Worm (Caenorhabditis elegans) whole organism, late embryonic: ENCODE results near the gene clc-7.

Source experiments
- ama-1 ChIP-seq: fragments of 150-350 bp; optimal IDR thresholded peaks from 2 replicates; lab custom pipeline; 2014
- ceh-18 ChIP-seq: sonication (generic microtip); optimal IDR thresholded peaks from 2 replicates; lab custom pipeline; 2016; ENCODE audit warnings: missing genetic modification characterization, missing compliant biosample characterization
- ceh-19 ChIP-seq: fragments of 200-800 bp; sonication (Bioruptor generic); optimal IDR thresholded peaks from 2 replicates; lab custom pipeline; 2018; ENCODE audit warnings: mild to moderate bottlenecking, missing genetic modification characterization, missing compliant biosample characterization
- ets-4 ChIP-seq: sonication (generic microtip); optimal IDR thresholded peaks from 2 replicates; lab custom pipeline; 2016; ENCODE audit warnings: missing genetic modification characterization, missing compliant biosample characterization
- fkh-6 ChIP-seq: sonication (generic microtip); optimal IDR thresholded peaks from 2 replicates; lab custom pipeline; 2016; ENCODE audit warnings: missing genetic modification characterization, missing compliant biosample characterization
- nhr-11 ChIP-seq: fragments of 150-350 bp; optimal IDR thresholded peaks from 2 replicates; lab custom pipeline; 2014; ENCODE audit warnings: missing biosample characterization, missing genetic modification characterization
- pha-4 ChIP-seq: fragments of 150-350 bp; optimal IDR thresholded peaks from 2 replicates; lab custom pipeline; 2018; ENCODE audit warnings: missing biosample characterization, missing genetic modification reagents, missing genetic modification characterization
- sox-2 ChIP-seq: fragments of 200-800 bp; sonication (Bioruptor generic); IDR thresholded peaks from 2 replicates; pipeline ENCODE4 v1.3.6; 2022; ENCODE audit warnings: missing genetic modification reagents, missing genetic modification characterization, missing compliant biosample characterization
- sox-4 ChIP-seq: sonication (generic microtip); optimal IDR thresholded peaks from 2 replicates; lab custom pipeline; 2017; ENCODE audit warnings: mild to moderate bottlenecking, missing genetic modification characterization, inconsistent platforms, missing compliant biosample characterization
- tbx-2 ChIP-seq: sonication (generic microtip); optimal IDR thresholded peaks from 2 replicates; lab custom pipeline; 2016; ENCODE audit warnings: missing genetic modification characterization, missing compliant biosample characterization

DNA sequence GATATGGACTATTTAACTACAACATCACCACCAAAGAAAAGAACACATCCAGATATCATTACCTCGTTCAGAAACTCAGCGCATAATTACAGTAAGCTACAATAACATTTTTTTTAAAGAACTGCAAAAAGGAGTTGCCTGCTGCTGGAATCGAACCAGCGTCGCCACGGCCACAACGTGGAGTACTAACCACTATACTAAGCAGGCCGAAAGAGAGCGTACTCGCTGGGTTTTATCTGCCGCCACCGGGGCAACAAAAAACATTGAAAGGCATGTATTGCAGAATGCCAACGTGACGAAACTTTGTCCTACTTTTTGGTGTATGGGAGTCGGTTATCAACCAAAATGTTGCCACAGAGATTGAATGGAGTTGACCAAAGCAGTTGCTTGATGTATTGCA lies 45.2 kb upstream of the clc-7 start:
- TF ChIP-seq ceh-18, result peak; percentile 52
- TF ChIP-seq fkh-6 (tag; lab: Kevin White, UChicago), result peak; percentile 4
- TF ChIP-seq nhr-11 (tag; lab: Kevin White, UChicago), result no peak
- peak; percentile 49 for TF ChIP-seq sox-4 (tag; lab: Kevin White, UChicago)
- TF ChIP-seq ama-1, result no peak
- TF ChIP-seq ceh-19, result peak; percentile 30
- peak; percentile 52 for TF ChIP-seq sox-2 (GFP tag; lab: Robert Waterston, UW)
- peak; percentile 45 for TF ChIP-seq tbx-2 (tag; lab: Kevin White, UChicago)
- no peak for TF ChIP-seq pha-4 (tag; lab: Kevin White, UChicago)
- no peak for TF ChIP-seq ets-4 (tag; lab: Kevin White, UChicago)
